Fruit fly (Drosophila melanogaster) Kc167 (cell line): Measurements from ENCODE around the gene RPA2.

Source experiments
- Sin3A ChIP-seq: fragments of >200 bp; optimal IDR thresholded peaks from 2 replicates; lab custom pipeline; 2018; ENCODE audit warnings: missing external identifiers
- h ChIP-seq: fragments of >200 bp; optimal IDR thresholded peaks from 3 replicates; lab custom pipeline; 2018; ENCODE audit warnings: missing external identifiers
- insv ChIP-seq: fragments of >200 bp; optimal IDR thresholded peaks from 3 replicates; lab custom pipeline; 2018; ENCODE audit warnings: missing external identifiers
- psq ChIP-seq: fragments of >200 bp; optimal IDR thresholded peaks from 2 replicates; lab custom pipeline; 2017; ENCODE audit warnings: missing external identifiers
- ttk ChIP-seq: sonication (Bioruptor generic); optimal IDR thresholded peaks from 2 replicates; lab custom pipeline; 2017; ENCODE audit warnings: missing external identifiers

dm6 chr2L:20918733-20919132 lies 7.2 kb downstream of the RPA2 start, which contains the start of the genes CG43739 and sky:
- no peak for TF ChIP-seq insv (lab: Kevin White, UChicago)
- no peak for TF ChIP-seq ttk (lab: Kevin White, UChicago)
- TF ChIP-seq psq (lab: Kevin White, UChicago): no peak
- no peak for TF ChIP-seq h (lab: Kevin White, UChicago)
- TF ChIP-seq Sin3A: no peak
